Fruit fly (Drosophila melanogaster) whole organism, prepupa: ENCODE measurements around the gene Jon74E.

ENCODE experiments used
- Blimp-1 ChIP-seq: fragments of 200-800 bp; sonication (Bioruptor generic); optimal IDR thresholded peaks from 3 replicates; lab custom pipeline; 2017; ENCODE audit warnings: missing biosample characterization, missing genetic modification characterization, mild to moderate bottlenecking, moderate library complexity, missing genetic modification reagents
- CG10669 ChIP-seq: fragments of 200-800 bp; sonication (Bioruptor generic); optimal IDR thresholded peaks from 3 replicates; lab custom pipeline; 2018; ENCODE audit warnings: missing biosample characterization, mild to moderate bottlenecking, missing genetic modification characterization, moderate library complexity
- CG11294 ChIP-seq: fragments of 200-800 bp; sonication (Bioruptor generic); IDR thresholded peaks from 2 replicates; pipeline ENCODE4 v1.3.6; 2022; ENCODE audit warnings: missing biosample characterization, missing genetic modification characterization
- CG11902 ChIP-seq: fragments of 200-800 bp; sonication (Bioruptor generic); optimal IDR thresholded peaks from 3 replicates; lab custom pipeline; 2016; ENCODE audit warnings: missing biosample characterization, missing genetic modification characterization
- CG15336 ChIP-seq: fragments of 200-800 bp; sonication (Bioruptor generic); IDR thresholded peaks from 2 replicates; pipeline ENCODE4 v1.3.6; 2022; ENCODE audit warnings: missing biosample characterization, missing genetic modification characterization
- CG1621 ChIP-seq: fragments of 200-800 bp; sonication (Bioruptor generic); optimal IDR thresholded peaks from 3 replicates; lab custom pipeline; 2018; ENCODE audit warnings: missing biosample characterization, mild to moderate bottlenecking, missing genetic modification characterization
- CG16779 ChIP-seq: fragments of 200-800 bp; sonication (Bioruptor generic); optimal IDR thresholded peaks from 3 replicates; lab custom pipeline; 2017; ENCODE audit warnings: missing biosample characterization, mild to moderate bottlenecking, missing genetic modification characterization
- CG3032 ChIP-seq: fragments of 200-800 bp; optimal IDR thresholded peaks from 2 replicates; lab custom pipeline; 2019; ENCODE audit warnings: missing biosample characterization, mild to moderate bottlenecking, missing genetic modification characterization, moderate library complexity
- CG31627 ChIP-seq: fragments of 200-800 bp; sonication (Bioruptor generic); optimal IDR thresholded peaks from 3 replicates; lab custom pipeline; 2016; ENCODE audit warnings: missing biosample characterization, missing genetic modification characterization
- CG32006 ChIP-seq: fragments of 200-800 bp; sonication (Bioruptor generic); optimal IDR thresholded peaks from 3 replicates; lab custom pipeline; 2017; ENCODE audit warnings: missing biosample characterization, mild to moderate bottlenecking, missing genetic modification characterization
- CG34406 ChIP-seq: fragments of 200-800 bp; sonication (Bioruptor generic); optimal IDR thresholded peaks from 3 replicates; lab custom pipeline; 2016; ENCODE audit warnings: missing biosample characterization, missing genetic modification characterization
- CG3919 ChIP-seq: fragments of 200-800 bp; sonication (Bioruptor generic); optimal IDR thresholded peaks from 3 replicates; lab custom pipeline; 2016; ENCODE audit warnings: missing biosample characterization, missing genetic modification characterization
- CG4318 ChIP-seq: fragments of 200-800 bp; sonication (Bioruptor generic); optimal IDR thresholded peaks from 3 replicates; lab custom pipeline; 2017; ENCODE audit warnings: missing biosample characterization, mild to moderate bottlenecking, missing genetic modification characterization
- CG6163 ChIP-seq: fragments of 200-800 bp; sonication (Bioruptor generic); IDR thresholded peaks from 3 replicates; pipeline ENCODE4 v1.3.6; 2022; ENCODE audit warnings: missing biosample characterization, missing genetic modification characterization
- CG6276 ChIP-seq: fragments of 200-800 bp; sonication (Bioruptor generic); optimal IDR thresholded peaks from 2 replicates; lab custom pipeline; 2017; ENCODE audit warnings: missing biosample characterization, mild to moderate bottlenecking, missing genetic modification characterization
- CG6854 ChIP-seq: fragments of 200-800 bp; sonication (Bioruptor generic); optimal IDR thresholded peaks from 2 replicates; lab custom pipeline; 2017; ENCODE audit warnings: missing biosample characterization, mild to moderate bottlenecking, missing genetic modification characterization
- CG8319 ChIP-seq: fragments of 200-800 bp; sonication (Bioruptor generic); optimal IDR thresholded peaks from 3 replicates; lab custom pipeline; 2016; ENCODE audit warnings: missing biosample characterization, missing genetic modification characterization
- CG8632 ChIP-seq: fragments of 200-800 bp; sonication (Bioruptor generic); optimal IDR thresholded peaks from 3 replicates; lab custom pipeline; 2016; ENCODE audit warnings: missing biosample characterization, missing genetic modification characterization
- CG9139 ChIP-seq: fragments of 200-800 bp; sonication (Bioruptor generic); optimal IDR thresholded peaks from 3 replicates; lab custom pipeline; 2017; ENCODE audit warnings: missing biosample characterization, mild to moderate bottlenecking, missing genetic modification characterization
- Eip93F ChIP-seq: fragments of 200-800 bp; sonication (Bioruptor generic); optimal IDR thresholded peaks from 2 replicates; lab custom pipeline; 2016; ENCODE audit warnings: missing biosample characterization, mild to moderate bottlenecking, missing genetic modification characterization
- Ets96B ChIP-seq: fragments of 200-800 bp; optimal IDR thresholded peaks from 2 replicates; lab custom pipeline; 2019; ENCODE audit warnings: missing biosample characterization, mild to moderate bottlenecking, missing genetic modification characterization, moderate library complexity
- Hr39 ChIP-seq: fragments of 200-800 bp; sonication (Bioruptor generic); optimal IDR thresholded peaks from 2 replicates; lab custom pipeline; 2016; ENCODE audit warnings: missing biosample characterization, missing genetic modification characterization
- Hr4 ChIP-seq: fragments of 200-800 bp; sonication (Bioruptor generic); optimal IDR thresholded peaks from 3 replicates; lab custom pipeline; 2016; ENCODE audit warnings: missing biosample characterization, missing genetic modification characterization
- Lpt ChIP-seq: fragments of 200-800 bp; sonication (Bioruptor generic); optimal IDR thresholded peaks from 3 replicates; lab custom pipeline; 2016; ENCODE audit warnings: missing biosample characterization, missing genetic modification characterization
- Met ChIP-seq: fragments of 200-800 bp; sonication (Bioruptor generic); optimal IDR thresholded peaks from 3 replicates; lab custom pipeline; 2016; ENCODE audit warnings: missing biosample characterization, missing genetic modification characterization
- OdsH ChIP-seq: fragments of 200-800 bp; sonication (Bioruptor generic); optimal IDR thresholded peaks from 3 replicates; lab custom pipeline; 2016; ENCODE audit warnings: missing biosample characterization, missing genetic modification characterization
- Sox102F ChIP-seq: fragments of 200-800 bp; sonication (Bioruptor generic); optimal IDR thresholded peaks from 2 replicates; lab custom pipeline; 2016; ENCODE audit warnings: missing biosample characterization, mild to moderate bottlenecking, missing genetic modification characterization
- Sox14 ChIP-seq: fragments of 200-800 bp; sonication (Bioruptor generic); optimal IDR thresholded peaks from 3 replicates; lab custom pipeline; 2016; ENCODE audit warnings: missing biosample characterization, missing genetic modification characterization
- Sox15 ChIP-seq: fragments of 200-800 bp; sonication (Bioruptor generic); optimal IDR thresholded peaks from 3 replicates; lab custom pipeline; 2016; ENCODE audit warnings: missing biosample characterization, missing genetic modification characterization
- achi ChIP-seq: fragments of 200-800 bp; sonication (Bioruptor generic); optimal IDR thresholded peaks from 3 replicates; lab custom pipeline; 2016; ENCODE audit warnings: missing biosample characterization, missing genetic modification characterization
- acj6 ChIP-seq: fragments of 200-800 bp; sonication (Bioruptor generic); optimal IDR thresholded peaks from 3 replicates; lab custom pipeline; 2016; ENCODE audit warnings: missing biosample characterization, missing genetic modification characterization
- cyc ChIP-seq: fragments of 200-800 bp; sonication (Bioruptor generic); optimal IDR thresholded peaks from 3 replicates; lab custom pipeline; 2016; ENCODE audit warnings: missing biosample characterization, missing genetic modification characterization
- dac ChIP-seq: fragments of 200-800 bp; sonication (Bioruptor generic); optimal IDR thresholded peaks from 2 replicates; lab custom pipeline; 2017; ENCODE audit warnings: missing biosample characterization, mild to moderate bottlenecking, missing genetic modification characterization
- esn ChIP-seq: fragments of 200-800 bp; sonication (Bioruptor generic); optimal IDR thresholded peaks from 2 replicates; lab custom pipeline; 2016; ENCODE audit warnings: missing biosample characterization, mild to moderate bottlenecking, missing genetic modification characterization, moderate library complexity
- fd59A ChIP-seq: fragments of 200-800 bp; sonication (Bioruptor generic); optimal IDR thresholded peaks from 2 replicates; lab custom pipeline; 2017; ENCODE audit warnings: missing biosample characterization, mild to moderate bottlenecking, missing genetic modification characterization, missing genetic modification reagents
- fkh ChIP-seq: fragments of 200-800 bp; sonication (Bioruptor generic); optimal IDR thresholded peaks from 3 replicates; lab custom pipeline; 2017; ENCODE audit warnings: missing biosample characterization, mild to moderate bottlenecking, missing genetic modification characterization, moderate library complexity
- lz ChIP-seq: fragments of 200-800 bp; sonication (Bioruptor generic); optimal IDR thresholded peaks from 3 replicates; lab custom pipeline; 2016; ENCODE audit warnings: missing biosample characterization, missing genetic modification characterization
- net ChIP-seq: fragments of 200-800 bp; sonication (Bioruptor generic); optimal IDR thresholded peaks from 3 replicates; lab custom pipeline; 2016; ENCODE audit warnings: missing biosample characterization, missing genetic modification characterization
- pdm3 ChIP-seq: fragments of 200-800 bp; sonication (Bioruptor generic); optimal IDR thresholded peaks from 3 replicates; lab custom pipeline; 2016; ENCODE audit warnings: missing biosample characterization, missing genetic modification characterization
- salr ChIP-seq, 2 experiments: fragments of 200-800 bp; sonication (Bioruptor generic); optimal IDR thresholded peaks; 3 replicates each; lab custom pipeline; 2016 to 2018; ENCODE audit warnings: missing biosample characterization in 2 of 2, missing genetic modification characterization in 2 of 2, mild to moderate bottlenecking in 1 of 2
- spab ChIP-seq: fragments of 200-800 bp; sonication (Bioruptor generic); optimal IDR thresholded peaks from 2 replicates; lab custom pipeline; 2017; ENCODE audit warnings: missing biosample characterization, mild to moderate bottlenecking, missing genetic modification characterization, missing genetic modification reagents
- ss ChIP-seq, 2 experiments: fragments of 200-800 bp; sonication (Bioruptor generic); optimal IDR thresholded peaks; 2 replicates in 1 of 2; 3 replicates in 1 of 2; lab custom pipeline; 2017 to 2018; ENCODE audit warnings: mild to moderate bottlenecking in 2 of 2, missing biosample characterization in 2 of 2, missing genetic modification characterization in 2 of 2, moderate library complexity in 1 of 2
- topi ChIP-seq: fragments of 200-800 bp; sonication (Bioruptor generic); optimal IDR thresholded peaks from 3 replicates; lab custom pipeline; 2016; ENCODE audit warnings: missing biosample characterization, missing genetic modification characterization

The Jon74E gene

DNA sequence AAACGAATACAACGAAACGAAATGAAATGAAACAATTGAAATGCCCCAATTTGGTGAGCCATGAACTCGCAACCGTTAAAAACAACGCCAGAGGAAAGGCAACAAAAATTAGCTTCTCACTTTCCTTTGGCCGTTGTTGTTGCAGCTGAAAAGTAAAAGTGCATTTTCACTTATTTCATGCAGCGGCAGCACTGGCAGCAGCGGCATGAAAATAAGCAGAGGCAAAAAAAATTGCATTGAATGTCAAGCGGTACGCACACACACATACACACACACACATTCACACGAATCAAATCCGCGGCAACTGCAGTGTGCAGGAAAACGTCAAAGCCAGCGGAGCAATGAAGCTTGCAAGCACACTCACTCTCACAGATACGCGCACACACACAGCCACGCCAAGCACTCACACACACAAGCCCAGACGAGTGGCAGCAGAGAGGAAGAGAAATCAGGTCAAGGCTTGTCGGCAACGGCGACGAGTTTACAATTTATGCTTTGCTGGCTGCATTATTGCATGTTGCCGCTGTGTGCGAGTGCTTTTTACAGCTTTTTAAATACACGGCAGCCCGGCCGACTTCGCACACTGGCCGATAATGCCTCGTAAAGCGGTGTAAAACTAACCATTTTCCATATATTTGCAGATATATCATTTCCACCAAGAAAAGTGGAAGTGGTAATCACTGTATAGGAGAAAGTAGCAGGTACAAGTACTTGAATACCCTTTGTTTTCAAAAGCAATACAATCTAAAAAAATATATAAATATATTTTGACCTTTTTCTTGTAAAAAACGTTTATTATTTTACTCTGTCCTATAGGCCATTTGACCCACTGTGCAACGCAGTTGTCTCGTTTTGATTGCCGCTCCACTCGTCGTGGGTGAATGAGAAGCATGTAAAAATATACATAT, 17.7 kb upstream of the Jon74E start (continued):
- TF ChIP-seq ss (GFP tag; optimal IDR thresholded peaks at IDR 0.05; lab: Kevin White, UChicago) (peak; percentile 82 to 84), CG4318 (peak; percentile 83), CG11294 (peak; percentile 87), Eip93F (peak; percentile 65), CG16779 (tag; lab: Kevin White, UChicago) (peak; percentile 70), CG6854 (GFP tag; lab: Kevin White, UChicago) (peak; percentile 53), salr (GFP tag; optimal IDR thresholded peaks at IDR 0.05; lab: Kevin White, UChicago) (peak; percentile 27 to 75), CG9139 (GFP tag; lab: Kevin White, UChicago) (peak; percentile 28), Sox14 (GFP tag; lab: Kevin White, UChicago) (peak; percentile 72), CG8632 (peak; percentile 88), fd59A (GFP tag; lab: Kevin White, UChicago) (peak; percentile 77), spab (GFP tag; lab: Kevin White, UChicago) (peak; percentile 78), CG11902 (GFP tag; lab: Kevin White, UChicago) (peak; percentile 81), net (GFP tag; lab: Kevin White, UChicago) (peak; percentile 86), cyc (peak; percentile 66), CG6163 (peak; percentile 53; the same call in 2 of the 3 replicates), Blimp-1 (GFP tag; lab: Kevin White, UChicago) (peak; percentile 98), topi (GFP tag; lab: Kevin White, UChicago) (peak; percentile 72), OdsH (GFP tag; lab: Kevin White, UChicago) (peak; percentile 90), Hr39 (GFP tag; lab: Kevin White, UChicago) (peak; percentile 61), dac (peak; percentile 59), CG3919 (peak; percentile 86), CG3032 (peak; percentile 84), Met (GFP tag; lab: Kevin White, UChicago) (peak; percentile 80), CG10669 (GFP tag; lab: Kevin White, UChicago) (peak; percentile 81), Ets96B (tag; lab: Kevin White, UChicago) (peak; percentile 83), CG32006 (peak; percentile 93)

DNA sequence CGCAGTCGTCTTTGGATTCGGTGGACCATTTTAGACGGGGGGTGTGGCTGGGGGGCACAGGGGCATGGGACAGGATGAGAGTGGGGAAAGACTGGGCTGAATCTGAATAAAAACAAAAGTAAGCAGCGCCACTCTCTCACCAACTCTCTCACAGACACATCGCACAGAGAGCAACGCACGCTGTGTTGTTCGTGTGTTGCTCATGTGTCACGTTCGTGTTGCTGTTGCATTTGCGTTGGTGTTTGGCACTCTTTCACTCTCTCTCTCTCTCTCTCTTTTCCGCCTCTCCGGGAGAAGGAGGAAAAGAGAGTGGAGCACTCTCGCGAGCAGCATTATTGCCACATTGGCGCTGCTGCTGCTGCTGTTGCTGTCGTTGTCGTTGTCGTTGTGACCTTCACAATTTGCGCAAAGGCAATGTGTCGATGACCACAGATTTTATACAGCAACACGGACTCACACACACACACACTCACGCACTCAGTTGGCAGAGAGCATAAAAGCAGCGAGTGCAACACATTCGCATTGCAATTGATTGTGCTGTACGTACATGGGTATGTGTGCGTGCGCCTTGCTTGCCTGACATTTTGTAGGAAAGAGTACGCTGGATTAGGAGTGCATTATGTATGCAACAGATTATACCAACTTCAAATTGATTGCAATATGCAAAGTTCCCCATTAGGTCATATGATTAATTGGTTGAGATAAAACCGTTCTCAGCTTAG, 14.8 kb upstream of the Jon74E start:
- no peak for TF ChIP-seq CG34406
- TF ChIP-seq Sox15: no peak
- TF ChIP-seq acj6 (GFP tag; lab: Kevin White, UChicago): no peak
- no peak for TF ChIP-seq pdm3 (GFP tag; lab: Kevin White, UChicago)
- no peak for TF ChIP-seq CG32006
- peak; percentile 23 for TF ChIP-seq Sox14 (GFP tag; lab: Kevin White, UChicago)
- TF ChIP-seq achi (GFP tag; lab: Kevin White, UChicago): no peak
- peak; percentile 24 for TF ChIP-seq Hr39 (GFP tag; lab: Kevin White, UChicago)
- TF ChIP-seq CG3919: peak; percentile 37
- TF ChIP-seq Hr4 (GFP tag; lab: Kevin White, UChicago): no peak
- peak; percentile 52; the same call in 2 of the 3 replicates for TF ChIP-seq CG6163
- no peak for TF ChIP-seq OdsH (GFP tag; lab: Kevin White, UChicago)
- TF ChIP-seq Lpt: peak; percentile 74
- TF ChIP-seq Blimp-1 (GFP tag; lab: Kevin White, UChicago): peak; percentile 68
- no peak for TF ChIP-seq Sox102F (GFP tag; lab: Kevin White, UChicago)
- TF ChIP-seq salr (GFP tag; optimal IDR thresholded peaks at IDR 0.05; lab: Kevin White, UChicago): peak in 1 of 2 experiments; percentile 4
- TF ChIP-seq Ets96B (tag; lab: Kevin White, UChicago): peak; percentile 31
- no peak for TF ChIP-seq CG8319 (GFP tag; lab: Kevin White, UChicago)
- no peak for TF ChIP-seq CG10669 (GFP tag; lab: Kevin White, UChicago)
- no peak for TF ChIP-seq dac
- peak; percentile 21 for TF ChIP-seq CG6276 (GFP tag; lab: Kevin White, UChicago)
- no peak for TF ChIP-seq CG3032
- TF ChIP-seq topi (GFP tag; lab: Kevin White, UChicago): no peak
- no peak for TF ChIP-seq CG31627
- no peak for TF ChIP-seq spab (GFP tag; lab: Kevin White, UChicago)
- peak; percentile 29 for TF ChIP-seq CG9139 (GFP tag; lab: Kevin White, UChicago)
- peak; percentile 46 for TF ChIP-seq esn (GFP tag; lab: Kevin White, UChicago)
- TF ChIP-seq CG15336 (GFP tag; lab: Robert Waterston, UW): peak; percentile 67
- peak; percentile 69 to 78 for TF ChIP-seq ss (GFP tag; optimal IDR thresholded peaks at IDR 0.05; lab: Kevin White, UChicago)
- TF ChIP-seq lz: no peak
- TF ChIP-seq cyc: no peak
- TF ChIP-seq CG1621 (tag; lab: Kevin White, UChicago): peak; percentile 49
- peak; percentile 21 for TF ChIP-seq CG6854 (GFP tag; lab: Kevin White, UChicago)
- no peak for TF ChIP-seq fkh (GFP tag; lab: Kevin White, UChicago)
